Worm (Caenorhabditis elegans) whole organism, L3 larva: ENCODE measurements around the gene daf-14.

Source experiments
- R02D3.7 ChIP-seq: fragments of 150-350 bp; optimal IDR thresholded peaks from 2 replicates; lab custom pipeline; 2014; ENCODE audit warnings: missing biosample characterization, missing genetic modification characterization
- ceh-16 ChIP-seq: sonication (generic microtip); optimal IDR thresholded peaks from 2 replicates; lab custom pipeline; 2017; ENCODE audit warnings: missing biosample characterization, missing genetic modification characterization
- ceh-28 ChIP-seq: fragments of 150-350 bp; optimal IDR thresholded peaks from 2 replicates; lab custom pipeline; 2014; ENCODE audit warnings: missing biosample characterization, missing genetic modification reagents, missing genetic modification characterization
- ceh-82 ChIP-seq: fragments of 150-350 bp; optimal IDR thresholded peaks from 2 replicates; lab custom pipeline; 2014; ENCODE audit warnings: missing biosample characterization, missing genetic modification characterization
- ceh-9 ChIP-seq: sonication (generic microtip); optimal IDR thresholded peaks from 2 replicates; lab custom pipeline; 2018; ENCODE audit warnings: missing biosample characterization, missing genetic modification characterization
- elt-1 ChIP-seq: fragments of 150-350 bp; optimal IDR thresholded peaks from 2 replicates; lab custom pipeline; 2014; ENCODE audit warnings: missing biosample characterization, missing genetic modification characterization
- elt-2 ChIP-seq: sonication (generic microtip); optimal IDR thresholded peaks from 2 replicates; lab custom pipeline; 2016; ENCODE audit warnings: missing genetic modification reagents, mild to moderate bottlenecking, missing genetic modification characterization, missing compliant biosample characterization
- elt-3 ChIP-seq, 3 experiments: fragments of 150-350 bp in 1 of 3; sonication (generic microtip) in 2 of 3; optimal IDR thresholded peaks; 2 replicates in 2 of 3; 4 replicates in 1 of 3; lab custom pipeline; 2014 to 2017; ENCODE audit warnings: missing biosample characterization in 3 of 3, missing genetic modification characterization in 3 of 3
- fkh-10 ChIP-seq: sonication (generic microtip); optimal IDR thresholded peaks from 2 replicates; lab custom pipeline; 2017; ENCODE audit warnings: missing biosample characterization, missing genetic modification reagents, missing genetic modification characterization
- fkh-2 ChIP-seq: fragments of 150-350 bp; optimal IDR thresholded peaks from 2 replicates; lab custom pipeline; 2014; ENCODE audit warnings: missing biosample characterization, missing genetic modification reagents, missing genetic modification characterization
- fos-1 ChIP-seq: fragments of 150-350 bp; optimal IDR thresholded peaks from 2 replicates; lab custom pipeline; 2014; ENCODE audit warnings: missing biosample characterization, missing genetic modification characterization
- hmg-11 ChIP-seq: sonication (generic microtip); optimal IDR thresholded peaks from 2 replicates; lab custom pipeline; 2016; ENCODE audit warnings: missing genetic modification characterization, missing compliant biosample characterization
- jun-1 ChIP-seq: fragments of 150-350 bp; optimal IDR thresholded peaks from 2 replicates; lab custom pipeline; 2014; ENCODE audit warnings: missing biosample characterization, missing genetic modification reagents, missing genetic modification characterization
- lin-15B ChIP-seq: fragments of 150-350 bp; optimal IDR thresholded peaks from 2 replicates; lab custom pipeline; 2014; ENCODE audit warnings: missing biosample characterization, missing genetic modification characterization
- lin-39 ChIP-seq: fragments of 150-350 bp; optimal IDR thresholded peaks from 2 replicates; lab custom pipeline; 2018; ENCODE audit warnings: missing biosample characterization, missing genetic modification reagents, missing genetic modification characterization
- lsy-12 ChIP-seq: sonication (generic microtip); optimal IDR thresholded peaks from 2 replicates; lab custom pipeline; 2016; ENCODE audit warnings: mild to moderate bottlenecking, missing genetic modification characterization, missing compliant biosample characterization
- mdl-1 ChIP-seq: fragments of 150-350 bp; optimal IDR thresholded peaks from 2 replicates; lab custom pipeline; 2014; ENCODE audit warnings: missing biosample characterization, missing genetic modification characterization
- mml-1 ChIP-seq: fragments of 150-350 bp; sonication (generic microtip); optimal IDR thresholded peaks from 3 replicates; lab custom pipeline; 2014; ENCODE audit warnings: missing biosample characterization, missing genetic modification characterization
- nfya-1 ChIP-seq: sonication (generic microtip); optimal IDR thresholded peaks from 2 replicates; lab custom pipeline; 2017; ENCODE audit warnings: missing genetic modification characterization, mild to moderate bottlenecking, missing compliant biosample characterization, antibody characterized with exemption, moderate library complexity; ENCODE audit not compliant: insufficient read depth
- nhr-23 ChIP-seq: fragments of 150-350 bp; optimal IDR thresholded peaks from 2 replicates; lab custom pipeline; 2014; ENCODE audit warnings: missing biosample characterization, missing genetic modification reagents, missing genetic modification characterization
- nhr-237 ChIP-seq: fragments of 150-350 bp; optimal IDR thresholded peaks from 2 replicates; lab custom pipeline; 2014; ENCODE audit warnings: missing biosample characterization, missing genetic modification characterization
- nhr-25 ChIP-seq: sonication (generic microtip); optimal IDR thresholded peaks from 2 replicates; lab custom pipeline; 2017; ENCODE audit warnings: missing biosample characterization, missing genetic modification characterization
- nhr-43 ChIP-seq: sonication (generic microtip); optimal IDR thresholded peaks from 2 replicates; lab custom pipeline; 2016; ENCODE audit warnings: mild to moderate bottlenecking, missing genetic modification characterization, missing compliant biosample characterization; ENCODE audit not compliant: poor library complexity, severe bottlenecking
- nhr-67 ChIP-seq: fragments of 150-350 bp; optimal IDR thresholded peaks from 2 replicates; lab custom pipeline; 2014; ENCODE audit warnings: missing biosample characterization, missing genetic modification characterization
- nhr-76 ChIP-seq: fragments of 150-350 bp; sonication (generic microtip); optimal IDR thresholded peaks from 5 replicates; lab custom pipeline; 2014; ENCODE audit warnings: missing biosample characterization, missing genetic modification characterization
- nhr-77 ChIP-seq: fragments of 150-350 bp; optimal IDR thresholded peaks from 2 replicates; lab custom pipeline; 2014; ENCODE audit warnings: missing biosample characterization, missing genetic modification characterization
- pha-4 ChIP-seq: fragments of 150-350 bp; optimal IDR thresholded peaks from 2 replicates; lab custom pipeline; 2014; ENCODE audit warnings: missing biosample characterization, missing genetic modification reagents, missing genetic modification characterization
- pqm-1 ChIP-seq: fragments of 150-350 bp; optimal IDR thresholded peaks from 2 replicates; lab custom pipeline; 2017; ENCODE audit warnings: missing biosample characterization, missing genetic modification characterization, inconsistent platforms
- skn-1 ChIP-seq: fragments of 150-350 bp; optimal IDR thresholded peaks from 2 replicates; lab custom pipeline; 2014; ENCODE audit warnings: missing biosample characterization, missing genetic modification characterization
- snpc-4 ChIP-seq: fragments of 150-350 bp; optimal IDR thresholded peaks from 2 replicates; lab custom pipeline; 2014; ENCODE audit warnings: missing biosample characterization, missing genetic modification characterization
- unc-39 ChIP-seq: sonication (generic microtip); optimal IDR thresholded peaks from 4 replicates; lab custom pipeline; 2017; ENCODE audit warnings: missing biosample characterization, missing genetic modification characterization
- zag-1 ChIP-seq: fragments of 150-350 bp; optimal IDR thresholded peaks from 2 replicates; lab custom pipeline; 2014; ENCODE audit warnings: missing biosample characterization, missing genetic modification characterization
- ztf-11 ChIP-seq: fragments of 150-350 bp; optimal IDR thresholded peaks from 2 replicates; lab custom pipeline; 2014; ENCODE audit warnings: missing biosample characterization, missing genetic modification characterization
- ztf-4 ChIP-seq: fragments of 150-350 bp; optimal IDR thresholded peaks from 2 replicates; lab custom pipeline; 2014; ENCODE audit warnings: missing biosample characterization, missing genetic modification characterization

daf-14 gene

DNA sequence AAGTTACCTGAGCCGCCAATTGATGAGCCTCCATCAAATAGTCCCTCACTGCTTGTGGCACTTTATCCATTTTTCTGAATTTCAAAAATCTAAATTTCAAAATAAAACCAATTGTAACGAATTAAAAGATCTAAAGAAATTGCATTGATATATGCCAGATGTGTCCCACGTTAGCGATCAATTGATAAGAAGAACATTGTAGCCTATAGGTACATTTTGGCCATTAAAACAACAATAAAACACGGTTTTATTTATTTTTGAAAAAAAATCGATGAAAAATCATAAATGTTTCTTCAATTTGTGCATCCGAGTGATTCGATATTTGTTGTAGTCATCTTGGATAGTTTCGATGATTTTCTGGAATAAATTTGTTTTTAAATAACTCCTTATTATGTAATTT lies 11.4 kb upstream of the daf-14 start, which contains the start of gene ech-8:
TSS of gene ech-8 (minus strand) at position 132 of the 400 bp plus-strand sequence.
- no peak for TF ChIP-seq lin-39 (tag; lab: Kevin White, UChicago)
- peak; percentile 56 for TF ChIP-seq pqm-1 (tag; lab: Kevin White, UChicago)
- no peak for TF ChIP-seq nhr-67 (tag; lab: Kevin White, UChicago)
- TF ChIP-seq R02D3.7, result no peak
- no peak for TF ChIP-seq unc-39 (tag; lab: Kevin White, UChicago)
- TF ChIP-seq ceh-16 (tag; lab: Kevin White, UChicago), result no peak
- no peak for TF ChIP-seq snpc-4 (tag; lab: Kevin White, UChicago)
- peak; percentile 54 for TF ChIP-seq elt-2 (tag; lab: Kevin White, UChicago)
- no peak for TF ChIP-seq elt-1 (tag; lab: Kevin White, UChicago)
- TF ChIP-seq fkh-10 (GFP tag; lab: Kevin White, UChicago), result no peak

DNA sequence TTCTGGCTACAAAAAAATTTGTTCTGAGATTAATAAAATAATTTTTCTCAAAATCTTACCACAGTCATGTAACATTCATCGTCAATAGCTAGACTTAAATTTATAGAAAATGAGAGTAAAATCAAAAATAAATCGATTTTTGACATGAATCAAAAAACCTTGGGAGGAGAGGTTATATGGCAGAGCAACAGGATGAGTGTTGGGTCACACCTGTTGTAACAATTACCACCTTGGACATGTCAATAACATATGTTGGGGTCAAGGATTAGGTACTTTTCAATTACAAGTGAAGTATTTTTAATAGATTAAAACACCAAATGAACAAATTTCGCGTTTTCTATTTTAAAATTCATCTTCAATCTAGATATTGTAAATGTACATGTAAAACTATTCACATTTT lies 8.8 kb upstream of the daf-14 start, which contains the start of gene lipl-7:
TSS of gene lipl-7 (minus strand) at position 165 of the 400 bp plus-strand sequence.
- TF ChIP-seq mml-1 (tag; lab: Kevin White, UChicago) (no peak), mdl-1 (tag; lab: Kevin White, UChicago) (no peak), snpc-4 (tag; lab: Kevin White, UChicago) (no peak), fos-1 (tag; lab: Kevin White, UChicago) (no peak), pha-4 (tag; lab: Kevin White, UChicago) (no peak), nhr-43 (tag; lab: Kevin White, UChicago) (no peak), ceh-9 (tag; lab: Kevin White, UChicago) (no peak), ztf-11 (tag; lab: Kevin White, UChicago) (no peak), ceh-16 (tag; lab: Kevin White, UChicago) (no peak), R02D3.7 (no peak)

DNA sequence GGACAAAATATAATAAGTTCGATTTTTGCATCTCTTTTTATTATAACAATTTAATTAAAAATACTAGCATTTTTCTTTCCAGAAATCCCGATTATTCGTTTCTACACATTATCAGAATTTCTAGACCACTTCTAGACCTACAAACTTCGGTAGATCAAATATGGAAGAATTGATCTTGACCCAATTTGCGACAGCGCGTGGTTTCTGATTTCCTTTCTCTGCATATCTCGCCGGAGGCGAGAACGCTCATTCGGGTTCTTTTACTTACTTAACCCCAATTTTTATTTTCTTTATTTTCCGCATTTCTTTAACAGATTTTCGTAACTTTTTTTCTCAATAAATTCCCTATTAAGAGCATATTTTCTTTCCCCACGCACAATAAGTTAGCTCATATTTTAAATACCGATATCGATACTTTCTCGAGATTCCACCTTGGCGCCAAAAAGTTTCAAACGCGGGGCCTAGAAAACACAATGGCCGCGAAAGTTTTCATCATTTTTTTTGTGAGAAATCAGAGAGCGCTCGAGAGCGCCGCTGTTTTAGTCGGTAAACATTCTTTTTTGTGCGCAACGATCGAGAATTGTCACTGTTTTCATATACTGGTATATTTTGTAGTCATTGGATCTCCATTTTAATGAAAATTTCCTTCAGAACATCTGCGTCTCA lies 7.8 kb upstream of the daf-14 start:
- TF ChIP-seq skn-1 (tag; lab: Kevin White, UChicago) (no peak), nhr-77 (tag; lab: Kevin White, UChicago) (no peak), lsy-12 (no peak), ceh-9 (tag; lab: Kevin White, UChicago) (no peak), R02D3.7 (no peak), zag-1 (tag; lab: Kevin White, UChicago) (no peak), ceh-28 (tag; lab: Kevin White, UChicago) (no peak), ztf-4 (no peak), ceh-16 (tag; lab: Kevin White, UChicago) (no peak), unc-39 (tag; lab: Kevin White, UChicago) (no peak), nhr-25 (tag; lab: Kevin White, UChicago) (peak; percentile 41), pha-4 (tag; lab: Kevin White, UChicago) (peak; percentile 65), nhr-237 (tag; lab: Kevin White, UChicago) (no peak), nhr-23 (tag; lab: Kevin White, UChicago) (peak; percentile 8), hmg-11 (tag; lab: Kevin White, UChicago) (no peak), ceh-82 (tag; lab: Kevin White, UChicago) (no peak), lin-15B (tag; lab: Kevin White, UChicago) (peak; percentile 38), lin-39 (tag; lab: Kevin White, UChicago) (peak; percentile 4), nhr-67 (tag; lab: Kevin White, UChicago) (no peak), nhr-43 (tag; lab: Kevin White, UChicago) (no peak), snpc-4 (tag; lab: Kevin White, UChicago) (no peak), fkh-2 (tag; lab: Kevin White, UChicago) (no peak), nfya-1 (tag; lab: Kevin White, UChicago) (peak; percentile 12)

DNA sequence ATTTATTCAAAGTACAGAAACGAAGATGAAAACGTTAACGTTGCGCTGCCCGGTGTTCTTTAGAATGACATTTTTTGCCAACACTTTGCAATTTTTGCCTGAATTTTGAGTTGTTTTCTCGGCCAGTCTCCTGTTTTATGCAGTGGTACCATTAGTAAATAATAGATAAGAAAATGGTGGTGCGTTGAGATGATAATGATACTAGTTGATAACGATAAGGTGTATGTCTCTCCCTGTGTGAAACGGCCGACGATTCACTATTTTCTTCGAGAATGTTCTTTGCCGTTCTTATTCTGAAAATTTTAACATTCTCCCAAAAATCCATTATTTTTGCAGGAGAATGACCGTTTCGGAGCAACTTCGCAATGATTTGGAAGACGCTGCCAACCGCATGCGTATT lies 7.2 kb upstream of the daf-14 start, which contains the start of gene tkt-1:
TSS of gene tkt-1 (plus strand) at position 337 of the 400 bp plus-strand sequence.
- TF ChIP-seq elt-3 (tag; optimal IDR thresholded peaks at IDR 0.05; lab: Kevin White, UChicago), result peak in 1 of 3 experiments; percentile 85
- TF ChIP-seq nhr-76 (tag; lab: Kevin White, UChicago), result no peak
- no peak for TF ChIP-seq nfya-1 (tag; lab: Kevin White, UChicago)
- peak; percentile 55 for TF ChIP-seq jun-1 (tag; lab: Kevin White, UChicago)
- TF ChIP-seq pqm-1 (tag; lab: Kevin White, UChicago), result peak; percentile 88
- TF ChIP-seq elt-2 (tag; lab: Kevin White, UChicago), result peak; percentile 92
- peak; percentile 19 for TF ChIP-seq pha-4 (tag; lab: Kevin White, UChicago)
